Worm (Caenorhabditis elegans): ENCODE measurements around the gene ivd-1.

ivd-1 gene

ce11 chrIV:5086961-5087326, 1.7 kb downstream of the ivd-1 start (continued):
- TF ChIP-seq ztf-22 (GFP tag; optimal IDR thresholded peaks at IDR 0.05) = no peak
- TF ChIP-seq madf-3 (GFP tag; IDR thresholded peaks at IDR 0.05) = 0 out of 2 replicates have a peak, but pooled peaks have one; percentile 53
- TF ChIP-seq ccch-3 (GFP tag; optimal IDR thresholded peaks at IDR 0.05) = no peak
- TF ChIP-seq ama-1 (optimal IDR thresholded peaks at IDR 0.05) = no peak
- no peak for TF ChIP-seq ama-1 (GFP tag; optimal IDR thresholded peaks at IDR 0.05)
- TF ChIP-seq ceh-100 (GFP tag; IDR thresholded peaks at IDR 0.05) = 0 out of 2 replicates have a peak, but pooled peaks have one; percentile 12
- TF ChIP-seq sea-2 (GFP tag; IDR thresholded peaks at IDR 0.05) = no peak
- TF ChIP-seq lir-1 (GFP tag; conservative IDR thresholded peaks at IDR 0.05) = no peak
- no peak for TF ChIP-seq madf-10 (tag; optimal IDR thresholded peaks at IDR 0.05)
- no peak for TF ChIP-seq lin-40 (tag; optimal IDR thresholded peaks at IDR 0.05)
- TF ChIP-seq F57C9.4 (tag; optimal IDR thresholded peaks at IDR 0.05) = no peak
- no peak for TF ChIP-seq hrde-1 (tag; optimal IDR thresholded peaks at IDR 0.05; ENCODE audit: borderline replicate concordance)
- 0 out of 2 replicates have a peak, but pooled peaks have one; percentile 7 for TF ChIP-seq ekl-4 (GFP tag; IDR thresholded peaks at IDR 0.05)
- TF ChIP-seq snpc-4 (GFP tag; optimal IDR thresholded peaks at IDR 0.05) = no peak
- TF ChIP-seq snpc-4 (tag; optimal IDR thresholded peaks at IDR 0.05) = peak in 1 of 4 experiments; percentile 9
- no peak for TF ChIP-seq ztf-26 (tag; optimal IDR thresholded peaks at IDR 0.05)
- no peak for TF ChIP-seq B0035.1 (tag; optimal IDR thresholded peaks at IDR 0.05)
- peak; percentile 58 for TF ChIP-seq fkh-3 (tag; optimal IDR thresholded peaks at IDR 0.05)
- TF ChIP-seq lin-35 (GFP tag; optimal IDR thresholded peaks at IDR 0.05) = no peak
- TF ChIP-seq Y53G8AR.9 (GFP tag; conservative IDR thresholded peaks at IDR 0.05) = peak; percentile 18
- TF ChIP-seq B0261.1 (tag; optimal IDR thresholded peaks at IDR 0.05) = no peak
- no peak for TF ChIP-seq attf-5 (GFP tag; optimal IDR thresholded peaks at IDR 0.05)
- TF ChIP-seq somi-1 (GFP tag; optimal IDR thresholded peaks at IDR 0.05) = no peak
- TF ChIP-seq lag-1 (GFP tag; IDR thresholded peaks at IDR 0.05) = no peak
- no peak for TF ChIP-seq F33H1.4 (GFP tag; IDR thresholded peaks at IDR 0.05)
- peak; percentile 56 for TF ChIP-seq F52B5.7 (tag; optimal IDR thresholded peaks at IDR 0.05)
- TF ChIP-seq unc-62 (GFP tag; optimal IDR thresholded peaks at IDR 0.05) = no peak
- TF ChIP-seq mcd-1 (GFP tag; IDR thresholded peaks at IDR 0.05) = 0 out of 2 replicates have a peak, but pooled peaks have one; percentile 24

ce11 chrIV:5086243-5086960, 2.3 kb downstream of the ivd-1 start:
- TF ChIP-seq nhr-120 (GFP tag; IDR thresholded peaks at IDR 0.05) = no peak
- no peak for TF ChIP-seq snpc-1.3 (tag; optimal IDR thresholded peaks at IDR 0.05; ENCODE audit: insufficient read depth)
- TF ChIP-seq ekl-4 (GFP tag; IDR thresholded peaks at IDR 0.05) = peak; percentile 34; the same call in 1 of the 2 replicates
- TF ChIP-seq snpc-4 (GFP tag; optimal IDR thresholded peaks at IDR 0.05) = no peak
- peak in 2 of 4 experiments; percentile 12 to 63 for TF ChIP-seq snpc-4 (tag; optimal IDR thresholded peaks at IDR 0.05)
- TF ChIP-seq Y56A3A.18 (GFP tag; IDR thresholded peaks at IDR 0.05) = peak; percentile 16; the same call in 1 of the 2 replicates
- peak; percentile 27 for TF ChIP-seq snpc-3.4 (tag; optimal IDR thresholded peaks at IDR 0.05)
- no peak for TF ChIP-seq madf-6 (GFP tag; IDR thresholded peaks at IDR 0.05)
- no peak for TF ChIP-seq Y53F4B.3 (GFP tag; IDR thresholded peaks at IDR 0.05)
- TF ChIP-seq madf-3 (GFP tag; IDR thresholded peaks at IDR 0.05) = peak; percentile 51; the same call in 1 of the 2 replicates
- TF ChIP-seq dox-1 (GFP tag; IDR thresholded peaks at IDR 0.05) = no peak
- TF ChIP-seq ceh-91 (GFP tag; IDR thresholded peaks at IDR 0.05) = no peak
- no peak for TF ChIP-seq cebp-1 (GFP tag; IDR thresholded peaks at IDR 0.05)
- TF ChIP-seq cebp-1 (tag; optimal IDR thresholded peaks at IDR 0.05) = peak; percentile 3
- peak; percentile 29 for TF ChIP-seq snpc-1.1 (tag; optimal IDR thresholded peaks at IDR 0.05; ENCODE audit: insufficient read depth)
- peak; percentile 33 for TF ChIP-seq hrde-1 (tag; optimal IDR thresholded peaks at IDR 0.05; ENCODE audit: borderline replicate concordance)
- peak; percentile 72 for TF ChIP-seq ZK185.1 (tag; optimal IDR thresholded peaks at IDR 0.05; ENCODE audit: poor library complexity, severe bottlenecking)
- TF ChIP-seq repo-1 (tag; optimal IDR thresholded peaks at IDR 0.05) = peak; percentile 74
- TF ChIP-seq aptf-3 (GFP tag; IDR thresholded peaks at IDR 0.05) = 0 out of 2 replicates have a peak, but pooled peaks have one; percentile 15
- 0 out of 2 replicates have a peak, but pooled peaks have one; percentile 19 for TF ChIP-seq ceh-40 (GFP tag; IDR thresholded peaks at IDR 0.05)
- TF ChIP-seq nhr-90 (tag; optimal IDR thresholded peaks at IDR 0.05) = peak; percentile 29
- TF ChIP-seq F52B5.7 (tag; optimal IDR thresholded peaks at IDR 0.05) = peak; percentile 3
- no peak for TF ChIP-seq nhr-80 (tag; optimal IDR thresholded peaks at IDR 0.05)
- TF ChIP-seq hlh-26 (GFP tag; conservative IDR thresholded peaks at IDR 0.05) = no peak
- TF ChIP-seq B0035.1 (tag; optimal IDR thresholded peaks at IDR 0.05) = no peak
